Worm (Caenorhabditis elegans) whole organism, L2 larva: ENCODE data around the gene nphp-4.

Source experiments
- C34F6.9 ChIP-seq: fragments of 150-350 bp; optimal IDR thresholded peaks from 2 replicates; lab custom pipeline; 2014; ENCODE audit warnings: missing biosample characterization, missing genetic modification characterization
- R02D3.7 ChIP-seq: fragments of 150-350 bp; optimal IDR thresholded peaks from 2 replicates; lab custom pipeline; 2014; ENCODE audit warnings: missing biosample characterization, missing genetic modification characterization
- ZK546.5 ChIP-seq: sonication (generic microtip); optimal IDR thresholded peaks from 2 replicates; lab custom pipeline; 2017; ENCODE audit warnings: missing biosample characterization, missing genetic modification characterization
- crh-2 ChIP-seq: sonication (generic microtip); optimal IDR thresholded peaks from 2 replicates; lab custom pipeline; 2017; ENCODE audit warnings: missing biosample characterization, missing genetic modification characterization
- fos-1 ChIP-seq: fragments of 150-350 bp; optimal IDR thresholded peaks from 2 replicates; lab custom pipeline; 2014; ENCODE audit warnings: missing biosample characterization, missing genetic modification characterization
- lin-13 ChIP-seq: fragments of 150-350 bp; optimal IDR thresholded peaks from 2 replicates; lab custom pipeline; 2014; ENCODE audit warnings: missing biosample characterization, missing genetic modification reagents, missing genetic modification characterization
- mdl-1 ChIP-seq, 2 experiments: fragments of 150-350 bp in 1 of 2; sonication (generic microtip) in 1 of 2; optimal IDR thresholded peaks; 2 replicates each; lab custom pipeline; 2017; ENCODE audit warnings: missing biosample characterization in 2 of 2, missing genetic modification characterization in 2 of 2
- snpc-4 ChIP-seq: fragments of 150-350 bp; optimal IDR thresholded peaks from 2 replicates; lab custom pipeline; 2014; ENCODE audit warnings: missing biosample characterization, missing genetic modification characterization

- TF ChIP-seq crh-2 (tag; lab: Kevin White, UChicago) (no peak), snpc-4 (tag; lab: Kevin White, UChicago) (no peak), mdl-1 (tag; optimal IDR thresholded peaks at IDR 0.05; lab: Kevin White, UChicago) (no peak), ZK546.5 (no peak), C34F6.9 (tag; lab: Kevin White, UChicago) (no peak), fos-1 (tag; lab: Kevin White, UChicago) (no peak), lin-13 (GFP tag; lab: Kevin White, UChicago) (no peak), R02D3.7 (no peak)
Measured at ce11 chrV:11818786-11819185, 24.7 kb downstream of the nphp-4 start.
